Fruit fly (Drosophila melanogaster) whole organism, pupa: ENCODE data around the gene CG11920.

Source experiments
- CG10348 ChIP-seq: fragments of 200-800 bp; sonication (Bioruptor generic); IDR thresholded peaks from 2 replicates; pipeline ENCODE4 v1.3.6; 2022; ENCODE audit warnings: missing biosample characterization, missing genetic modification characterization
- CG12605 ChIP-seq: fragments of 200-800 bp; sonication (Bioruptor generic); IDR thresholded peaks from 2 replicates; pipeline ENCODE4 v1.3.6; 2022; ENCODE audit warnings: missing biosample characterization, missing genetic modification characterization
- CG13204 ChIP-seq: fragments of 200-800 bp; sonication (Bioruptor generic); optimal IDR thresholded peaks from 2 replicates; lab custom pipeline; 2018; ENCODE audit warnings: missing biosample characterization, mild to moderate bottlenecking, missing genetic modification characterization, moderate library complexity
- CG14655 ChIP-seq: fragments of 200-800 bp; sonication (Bioruptor generic); optimal IDR thresholded peaks from 3 replicates; lab custom pipeline; 2017; ENCODE audit warnings: mild to moderate bottlenecking, missing biosample characterization, missing genetic modification reagents, missing genetic modification characterization
- CG15710 ChIP-seq: fragments of 200-800 bp; sonication (Bioruptor generic); optimal IDR thresholded peaks from 2 replicates; lab custom pipeline; 2018; ENCODE audit warnings: missing biosample characterization, mild to moderate bottlenecking, missing genetic modification characterization, moderate library complexity
- CG17806 ChIP-seq: fragments of 200-800 bp; sonication (Bioruptor generic); optimal IDR thresholded peaks from 2 replicates; lab custom pipeline; 2018; ENCODE audit warnings: missing biosample characterization, mild to moderate bottlenecking, missing genetic modification characterization, moderate library complexity
- CG32121 ChIP-seq: fragments of 200-800 bp; sonication (Bioruptor generic); IDR thresholded peaks from 2 replicates; pipeline ENCODE4 v1.3.6; 2022; ENCODE audit warnings: missing biosample characterization, missing genetic modification characterization
- CG34367 ChIP-seq: fragments of 200-800 bp; sonication (Bioruptor generic); optimal IDR thresholded peaks from 2 replicates; lab custom pipeline; 2018; ENCODE audit warnings: missing biosample characterization, mild to moderate bottlenecking, missing genetic modification characterization
- CG4496 ChIP-seq: fragments of 200-800 bp; sonication (Bioruptor generic); IDR thresholded peaks from 3 replicates; pipeline ENCODE4 v1.3.6; 2022; ENCODE audit warnings: missing biosample characterization, missing genetic modification characterization
- CG8159 ChIP-seq: fragments of 200-800 bp; sonication (Bioruptor generic); optimal IDR thresholded peaks from 3 replicates; lab custom pipeline; 2018; ENCODE audit warnings: missing biosample characterization, mild to moderate bottlenecking, missing genetic modification characterization, moderate library complexity
- CG8301 ChIP-seq: fragments of 200-800 bp; sonication (Bioruptor generic); optimal IDR thresholded peaks from 2 replicates; lab custom pipeline; 2018; ENCODE audit warnings: missing biosample characterization, mild to moderate bottlenecking, missing genetic modification characterization
- CG9948 ChIP-seq: fragments of 200-800 bp; sonication (Bioruptor generic); optimal IDR thresholded peaks from 2 replicates; lab custom pipeline; 2018; ENCODE audit warnings: missing biosample characterization, mild to moderate bottlenecking, missing genetic modification characterization, moderate library complexity
- D1 ChIP-seq: fragments of 200-800 bp; sonication (Bioruptor generic); optimal IDR thresholded peaks from 2 replicates; lab custom pipeline; 2018; ENCODE audit warnings: missing biosample characterization, mild to moderate bottlenecking, missing genetic modification characterization, moderate library complexity
- EcR ChIP-seq: fragments of 200-800 bp; sonication (Bioruptor generic); optimal IDR thresholded peaks from 3 replicates; lab custom pipeline; 2019; ENCODE audit warnings: missing biosample characterization, missing genetic modification characterization, mild to moderate bottlenecking, moderate library complexity, missing genetic modification reagents
- Ets98B ChIP-seq: fragments of 200-800 bp; sonication (Bioruptor generic); IDR thresholded peaks from 2 replicates; pipeline ENCODE4 v1.3.6; 2022; ENCODE audit warnings: missing biosample characterization, missing genetic modification characterization
- Pif1A ChIP-seq: fragments of 200-800 bp; sonication (Bioruptor generic); optimal IDR thresholded peaks from 3 replicates; lab custom pipeline; 2016; ENCODE audit warnings: missing biosample characterization, missing genetic modification characterization
- Pif1B ChIP-seq: fragments of 200-800 bp; sonication (Bioruptor generic); optimal IDR thresholded peaks from 3 replicates; lab custom pipeline; 2016; ENCODE audit warnings: missing biosample characterization, missing genetic modification characterization
- Snoo ChIP-seq: fragments of 200-800 bp; sonication (Bioruptor generic); optimal IDR thresholded peaks from 3 replicates; lab custom pipeline; 2017; ENCODE audit warnings: missing biosample characterization, mild to moderate bottlenecking, missing genetic modification characterization, inconsistent platforms
- fd96Ca ChIP-seq: fragments of 200-800 bp; sonication (Bioruptor generic); IDR thresholded peaks from 3 replicates; pipeline ENCODE4 v1.3.6; 2022; ENCODE audit warnings: missing biosample characterization, missing genetic modification characterization
- gl ChIP-seq: fragments of 200-800 bp; sonication (Bioruptor generic); optimal IDR thresholded peaks from 2 replicates; lab custom pipeline; 2018; ENCODE audit warnings: missing biosample characterization, mild to moderate bottlenecking, missing genetic modification characterization
- rn ChIP-seq: fragments of 200-800 bp; sonication (Bioruptor generic); IDR thresholded peaks from 2 replicates; pipeline ENCODE4 v1.3.6; 2022; ENCODE audit warnings: missing biosample characterization, missing genetic modification characterization

The CG11920 gene

dm6 chr3R:25074558-25074964, at the start of gene CG11920, which contains the start of gene shams:
TSS of gene CG11920 (plus strand) at chr3R:25074877.
TSS of gene shams (minus strand) at chr3R:25074607.
- TF ChIP-seq EcR (GFP tag; lab: Kevin White, UChicago), result no peak
- TF ChIP-seq CG8159 (tag; lab: Kevin White, UChicago), result peak; percentile 58

- TF ChIP-seq gl, result peak; percentile 76
- TF ChIP-seq EcR (GFP tag; lab: Kevin White, UChicago), result peak; percentile 18
- peak; percentile 84 for TF ChIP-seq CG9948 (tag; lab: Kevin White, UChicago)
- peak; percentile 96 for TF ChIP-seq CG4496
- peak; percentile 91 for TF ChIP-seq CG32121 (GFP tag; lab: Robert Waterston, UW)
- TF ChIP-seq rn (GFP tag; lab: Robert Waterston, UW), result peak; percentile 85
- peak; percentile 84 for TF ChIP-seq CG34367 (tag; lab: Kevin White, UChicago)
- peak; percentile 69; the same call in 1 of the 2 replicates for TF ChIP-seq CG12605 (GFP tag; lab: Robert Waterston, UW)
- 0 out of 2 replicates have a peak, but pooled peaks have one; percentile 28 for TF ChIP-seq CG10348 (GFP tag; lab: Robert Waterston, UW)
- TF ChIP-seq D1 (tag; lab: Kevin White, UChicago), result no peak
- TF ChIP-seq CG14655 (GFP tag; lab: Kevin White, UChicago), result no peak
- peak; percentile 91 for TF ChIP-seq Snoo
- TF ChIP-seq CG8159 (tag; lab: Kevin White, UChicago), result peak; percentile 88
- peak; percentile 94 for TF ChIP-seq Ets98B (GFP tag; lab: Robert Waterston, UW)
- TF ChIP-seq Pif1A, result no peak
- TF ChIP-seq fd96Ca (GFP tag; lab: Robert Waterston, UW), result peak; percentile 93
- TF ChIP-seq CG8301 (tag; lab: Kevin White, UChicago), result peak; percentile 86
- no peak for TF ChIP-seq CG13204 (GFP tag; lab: Kevin White, UChicago)
- peak; percentile 87 for TF ChIP-seq CG15710 (tag; lab: Kevin White, UChicago)
- peak; percentile 89 for TF ChIP-seq Pif1B (GFP tag; lab: Kevin White, UChicago)
- peak; percentile 86 for TF ChIP-seq CG17806 (tag; lab: Kevin White, UChicago)
These were observed 49.7 kb upstream of the CG11920 start, which contains the start of the genes EMC6 and Hr96 for dm6 chr3R:25024895-25025557. TSS of gene EMC6 (minus strand) at chr3R:25025017. TSS of gene Hr96 (plus strand) at chr3R:25025235.

- 0 out of 2 replicates have a peak, but pooled peaks have one; percentile 28 for TF ChIP-seq CG32121 (GFP tag; lab: Robert Waterston, UW)
- TF ChIP-seq Pif1A, result no peak
- TF ChIP-seq CG8159 (tag; lab: Kevin White, UChicago), result no peak
- TF ChIP-seq CG9948 (tag; lab: Kevin White, UChicago), result peak; percentile 25
- peak; percentile 36 for TF ChIP-seq CG15710 (tag; lab: Kevin White, UChicago)
- peak; percentile 18 for TF ChIP-seq CG17806 (tag; lab: Kevin White, UChicago)
- TF ChIP-seq fd96Ca (GFP tag; lab: Robert Waterston, UW), result 0 out of 3 replicates have a peak, but pooled peaks have one; percentile 35
- TF ChIP-seq CG8301 (tag; lab: Kevin White, UChicago), result no peak
- TF ChIP-seq CG13204 (GFP tag; lab: Kevin White, UChicago), result no peak
- TF ChIP-seq Snoo, result peak; percentile 55
- TF ChIP-seq D1 (tag; lab: Kevin White, UChicago), result no peak
These were observed 47.1 kb upstream of the CG11920 start for dm6 chr3R:25027281-25028219.

- TF ChIP-seq Snoo (no peak), CG10348 (GFP tag; lab: Robert Waterston, UW) (no peak), CG17806 (tag; lab: Kevin White, UChicago) (no peak), EcR (GFP tag; lab: Kevin White, UChicago) (no peak), CG8301 (tag; lab: Kevin White, UChicago) (no peak), CG8159 (tag; lab: Kevin White, UChicago) (no peak)
- TF ChIP-seq, all 21 proteins: peak for 0
These were observed 42.0 kb upstream of the CG11920 start for dm6 chr3R:25032686-25033085.

- TF ChIP-seq fd96Ca (GFP tag; lab: Robert Waterston, UW) (no peak), CG12605 (GFP tag; lab: Robert Waterston, UW) (no peak), Pif1A (no peak), EcR (GFP tag; lab: Kevin White, UChicago) (no peak), CG13204 (GFP tag; lab: Kevin White, UChicago) (no peak), Snoo (no peak), D1 (tag; lab: Kevin White, UChicago) (no peak), gl (no peak), Pif1B (GFP tag; lab: Kevin White, UChicago) (no peak), CG10348 (GFP tag; lab: Robert Waterston, UW) (no peak), Ets98B (GFP tag; lab: Robert Waterston, UW) (no peak), rn (GFP tag; lab: Robert Waterston, UW) (no peak), CG14655 (GFP tag; lab: Kevin White, UChicago) (no peak), CG32121 (GFP tag; lab: Robert Waterston, UW) (no peak), CG9948 (tag; lab: Kevin White, UChicago) (no peak), CG15710 (tag; lab: Kevin White, UChicago) (no peak), CG4496 (no peak), CG34367 (tag; lab: Kevin White, UChicago) (no peak)
These were observed 41.5 kb upstream of the CG11920 start, which contains the start of gene Smg6 for dm6 chr3R:25033142-25033586. TSS of gene Smg6 (minus strand) at chr3R:25033465.
